Worm (Caenorhabditis elegans) whole organism, young adult: ENCODE measurements around the gene twk-35.

Source experiments
- C06A6.2 ChIP-seq: fragments of 200-800 bp; sonication (Bioruptor generic); conservative IDR thresholded peaks from 2 replicates; pipeline ENCODE4 v1.3.6; 2022; ENCODE audit warnings: missing genetic modification characterization, missing compliant biosample characterization
- F22D6.2 ChIP-seq: sonication (generic microtip); optimal IDR thresholded peaks from 2 replicates; lab custom pipeline; 2016; ENCODE audit warnings: mild to moderate bottlenecking, missing genetic modification characterization, missing compliant biosample characterization
- attf-5 ChIP-seq: fragments of 200-800 bp; sonication (Bioruptor generic); optimal IDR thresholded peaks from 2 replicates; lab custom pipeline; 2018; ENCODE audit warnings: mild to moderate bottlenecking, missing genetic modification characterization, missing compliant biosample characterization
- ceh-58 ChIP-seq: fragments of 200-800 bp; sonication (Bioruptor generic); IDR thresholded peaks from 2 replicates; pipeline ENCODE4 v1.3.6; 2022; ENCODE audit warnings: missing genetic modification characterization, missing compliant biosample characterization
- madf-6 ChIP-seq: fragments of 200-800 bp; sonication (Bioruptor generic); IDR thresholded peaks from 2 replicates; pipeline ENCODE4 v1.3.6; 2022; ENCODE audit warnings: missing genetic modification reagents, missing genetic modification characterization, missing compliant biosample characterization
- rpc-1 ChIP-seq, 2 experiments: fragments of 150-350 bp in 1 of 2; sonication (generic microtip) in 1 of 2; optimal IDR thresholded peaks; 2 replicates each; lab custom pipeline; 2014 to 2018; ENCODE audit warnings: missing biosample characterization in 1 of 2, missing genetic modification characterization in 1 of 2, missing genetic modification reagents in 1 of 2, missing genotype in 1 of 2
- tbp1 ChIP-seq: fragments of 200-800 bp; sonication (Bioruptor generic); optimal IDR thresholded peaks from 2 replicates; lab custom pipeline; 2018; ENCODE audit warnings: mild to moderate bottlenecking, missing genetic modification characterization, missing compliant biosample characterization

DNA sequence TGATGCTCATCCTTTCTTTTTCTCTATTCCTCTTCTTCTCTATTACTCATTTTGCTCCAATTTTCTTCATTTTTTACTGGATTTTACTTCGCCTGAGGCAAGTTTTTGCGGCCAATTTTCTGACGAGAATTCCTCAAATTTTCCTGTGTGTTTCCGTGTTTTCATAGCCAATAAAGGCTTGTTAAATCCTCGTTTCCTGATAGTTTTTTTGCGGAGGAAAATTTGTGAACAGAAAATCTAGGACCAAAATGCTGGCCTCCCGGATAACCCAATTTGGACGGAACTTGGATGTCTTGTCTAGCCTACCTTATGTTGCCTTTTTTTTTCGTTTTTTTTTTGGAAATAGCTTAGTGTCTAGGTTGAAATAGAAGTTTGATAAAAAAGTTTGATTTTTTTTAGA, 49.1 kb upstream of the twk-35 start:
- no peak for TF ChIP-seq rpc-1 (optimal IDR thresholded peaks at IDR 0.05; lab: Kevin White, UChicago)
- TF ChIP-seq rpc-1 (tag; optimal IDR thresholded peaks at IDR 0.05; lab: Kevin White, UChicago): no peak
- no peak for TF ChIP-seq tbp1 (GFP tag; lab: Kevin White, UChicago)
- TF ChIP-seq C06A6.2 (GFP tag; lab: Robert Waterston, UW): no peak
- TF ChIP-seq ceh-58 (GFP tag; lab: Robert Waterston, UW): no peak
- no peak for TF ChIP-seq madf-6
- TF ChIP-seq F22D6.2 (tag; lab: Kevin White, UChicago): no peak
- no peak for TF ChIP-seq attf-5
